Worm (Caenorhabditis elegans): ENCODE measurements around the gene F46F5.1.

DNA sequence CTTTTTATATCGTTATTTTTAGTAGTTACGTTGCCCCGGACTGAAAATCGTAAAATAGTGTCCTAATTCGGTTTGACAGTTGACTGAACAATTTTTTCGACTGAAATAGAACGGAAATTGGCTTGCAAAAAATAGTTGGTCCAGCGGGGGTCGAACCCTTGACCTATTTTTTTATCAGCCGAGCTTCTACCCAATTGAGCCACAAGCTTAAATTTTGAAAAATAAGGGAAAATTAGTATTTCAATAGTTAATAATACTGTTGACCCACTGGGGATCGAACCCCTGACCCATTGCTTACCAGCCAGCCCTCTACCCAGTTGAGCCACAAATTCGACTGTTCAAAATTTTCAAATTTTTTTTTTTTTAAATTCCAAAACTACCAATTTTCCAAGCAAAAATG is 39.9 kb downstream of the F46F5.1 start:
- TF ChIP-seq him-1 (tag; optimal IDR thresholded peaks at IDR 0.05) (no peak), dao-5 (tag; optimal IDR thresholded peaks at IDR 0.05) (no peak), W03F9.2 (tag; optimal IDR thresholded peaks at IDR 0.05) (no peak)
